Fruit fly (Drosophila melanogaster) whole organism, embryonic: ENCODE results near the gene Btnd.

Source experiments
- CG10366 ChIP-seq: fragments of 200-800 bp; sonication (Bioruptor generic); IDR thresholded peaks from 2 replicates; pipeline ENCODE4 v1.3.6; 2022; ENCODE audit warnings: missing biosample characterization, missing genetic modification characterization
- CG10654 ChIP-seq: fragments of 200-800 bp; sonication (Bioruptor generic); optimal IDR thresholded peaks from 2 replicates; lab custom pipeline; 2016; ENCODE audit warnings: missing biosample characterization, missing genetic modification characterization
- CG12071 ChIP-seq: fragments of 200-800 bp; sonication (Bioruptor generic); optimal IDR thresholded peaks from 3 replicates; lab custom pipeline; 2018; ENCODE audit warnings: missing biosample characterization, mild to moderate bottlenecking, missing genetic modification characterization
- CG12236 ChIP-seq: fragments of 200-800 bp; sonication (Bioruptor generic); optimal IDR thresholded peaks from 2 replicates; lab custom pipeline; 2016; ENCODE audit warnings: missing biosample characterization, missing genetic modification characterization
- CG15514 ChIP-seq: fragments of 200-800 bp; sonication (Bioruptor generic); optimal IDR thresholded peaks from 3 replicates; lab custom pipeline; 2017; ENCODE audit warnings: missing biosample characterization, missing genetic modification characterization, mild to moderate bottlenecking, moderate library complexity, missing genetic modification reagents
- CG17328 ChIP-seq: fragments of 200-800 bp; sonication (Bioruptor generic); IDR thresholded peaks from 2 replicates; pipeline ENCODE4 v1.3.6; 2022; ENCODE audit warnings: missing biosample characterization, missing genetic modification characterization
- CG17359 ChIP-seq: fragments of 200-800 bp; sonication (Bioruptor generic); optimal IDR thresholded peaks from 3 replicates; lab custom pipeline; 2018; ENCODE audit warnings: missing biosample characterization, mild to moderate bottlenecking, missing genetic modification characterization, moderate library complexity
- CG18011 ChIP-seq: fragments of 200-800 bp; sonication (Bioruptor generic); optimal IDR thresholded peaks from 2 replicates; lab custom pipeline; 2017; ENCODE audit warnings: missing biosample characterization, missing genetic modification characterization, mild to moderate bottlenecking, moderate library complexity, missing genotype
- CG18619 ChIP-seq: fragments of 200-800 bp; sonication (Bioruptor generic); optimal IDR thresholded peaks from 3 replicates; lab custom pipeline; 2017; ENCODE audit warnings: missing biosample characterization, mild to moderate bottlenecking, missing genetic modification characterization
- CG30020 ChIP-seq: fragments of 200-800 bp; optimal IDR thresholded peaks from 2 replicates; lab custom pipeline; 2019; ENCODE audit warnings: missing biosample characterization, mild to moderate bottlenecking, missing genetic modification characterization, moderate library complexity
- CG31441 ChIP-seq: fragments of 200-800 bp; sonication (Bioruptor generic); IDR thresholded peaks from 2 replicates; pipeline ENCODE4 v1.3.6; 2022; ENCODE audit warnings: missing biosample characterization, missing genetic modification characterization
- CG34224 ChIP-seq: fragments of 200-800 bp; sonication (Bioruptor generic); IDR thresholded peaks from 3 replicates; pipeline ENCODE4 v1.3.6; 2022; ENCODE audit warnings: missing biosample characterization, missing genetic modification characterization; ENCODE audit not compliant: partially characterized antibody
- CG3847 ChIP-seq: fragments of 200-800 bp; sonication (Bioruptor generic); IDR thresholded peaks from 2 replicates; pipeline ENCODE4 v1.3.6; 2022; ENCODE audit warnings: missing biosample characterization, missing genetic modification characterization
- CG5953 ChIP-seq: fragments of 200-800 bp; sonication (Bioruptor generic); IDR thresholded peaks from 2 replicates; pipeline ENCODE4 v1.3.6; 2022; ENCODE audit warnings: missing biosample characterization, missing genetic modification characterization
- CG6813 ChIP-seq: fragments of 200-800 bp; sonication (Bioruptor generic); optimal IDR thresholded peaks from 2 replicates; lab custom pipeline; 2017; ENCODE audit warnings: missing biosample characterization, missing genetic modification characterization, mild to moderate bottlenecking, moderate library complexity, missing genetic modification reagents
- CG7372 ChIP-seq: fragments of 200-800 bp; sonication (Bioruptor generic); IDR thresholded peaks from 2 replicates; pipeline ENCODE4 v1.3.6; 2022; ENCODE audit warnings: missing biosample characterization, missing genetic modification characterization
- CG7556 ChIP-seq: fragments of 200-800 bp; sonication (Bioruptor generic); optimal IDR thresholded peaks from 2 replicates; lab custom pipeline; 2017; ENCODE audit warnings: missing biosample characterization, mild to moderate bottlenecking, missing genetic modification characterization
- CG7839 ChIP-seq: fragments of 200-800 bp; sonication (Bioruptor generic); optimal IDR thresholded peaks from 3 replicates; lab custom pipeline; 2018; ENCODE audit warnings: missing biosample characterization, mild to moderate bottlenecking, missing genetic modification characterization, moderate library complexity
- CG8089 ChIP-seq: fragments of 200-800 bp; sonication (Bioruptor generic); optimal IDR thresholded peaks from 3 replicates; lab custom pipeline; 2016; ENCODE audit warnings: missing biosample characterization, missing genetic modification characterization
- CG9609 ChIP-seq: fragments of 200-800 bp; sonication (Bioruptor generic); optimal IDR thresholded peaks from 3 replicates; lab custom pipeline; 2016; ENCODE audit warnings: missing biosample characterization, missing genetic modification characterization
- CG9817 ChIP-seq: fragments of 200-800 bp; sonication (Bioruptor generic); optimal IDR thresholded peaks from 2 replicates; lab custom pipeline; 2018; ENCODE audit warnings: missing biosample characterization, mild to moderate bottlenecking, missing genetic modification characterization, moderate library complexity
- CkIIα-i1 ChIP-seq: fragments of 200-800 bp; sonication (Bioruptor generic); IDR thresholded peaks from 2 replicates; pipeline ENCODE4 v1.3.6; 2022; ENCODE audit warnings: missing biosample characterization, missing genetic modification characterization
- Dbx ChIP-seq: fragments of 200-800 bp; sonication (Bioruptor generic); IDR thresholded peaks from 3 replicates; pipeline ENCODE4 v1.3.6; 2022; ENCODE audit warnings: missing biosample characterization, missing genetic modification characterization
- E2f2 ChIP-seq: fragments of 200-800 bp; sonication (Bioruptor generic); IDR thresholded peaks from 2 replicates; pipeline ENCODE4 v1.3.6; 2022; ENCODE audit warnings: missing biosample characterization, missing genetic modification characterization
- GATAe ChIP-seq: fragments of 200-800 bp; sonication (Bioruptor generic); conservative IDR thresholded peaks from 2 replicates; pipeline ENCODE4 v1.3.6; 2022; ENCODE audit warnings: missing biosample characterization, missing genetic modification characterization
- Gug ChIP-seq: fragments of 200-800 bp; sonication (Bioruptor generic); IDR thresholded peaks from 4 replicates; pipeline ENCODE4 v1.3.6; 2022; ENCODE audit warnings: missing biosample characterization, missing genetic modification characterization
- Hmr ChIP-seq: fragments of 200-800 bp; sonication (Bioruptor generic); optimal IDR thresholded peaks from 3 replicates; lab custom pipeline; 2017; ENCODE audit warnings: mild to moderate bottlenecking, missing biosample characterization, missing genetic modification reagents, missing genetic modification characterization
- Med ChIP-seq: fragments of 200-800 bp; sonication (Bioruptor generic); peaks from one replicate; lab custom pipeline; 2016; ENCODE audit warnings: missing biosample characterization, missing genetic modification characterization, mild to moderate bottlenecking, inconsistent platforms, moderate library complexity
- Mrtf ChIP-seq: fragments of 200-800 bp; sonication (Bioruptor generic); IDR thresholded peaks from 3 replicates; pipeline ENCODE4 v1.3.6; 2022; ENCODE audit warnings: missing biosample characterization, missing genetic modification characterization
- NK7.1 ChIP-seq: fragments of 200-800 bp; sonication (Bioruptor generic); optimal IDR thresholded peaks from 3 replicates; lab custom pipeline; 2016; ENCODE audit warnings: missing biosample characterization, missing genetic modification characterization
- Rfx ChIP-seq: fragments of 200-800 bp; sonication (Bioruptor generic); IDR thresholded peaks from 2 replicates; pipeline ENCODE4 v1.3.6; 2022; ENCODE audit warnings: missing biosample characterization, missing genetic modification characterization
- Rx ChIP-seq: fragments of 200-800 bp; sonication (Bioruptor generic); IDR thresholded peaks from 2 replicates; pipeline ENCODE4 v1.3.6; 2022; ENCODE audit warnings: missing biosample characterization, missing genetic modification characterization
- Six4 ChIP-seq: fragments of 200-800 bp; sonication (Bioruptor generic); optimal IDR thresholded peaks from 2 replicates; lab custom pipeline; 2016; ENCODE audit warnings: missing biosample characterization, missing genetic modification characterization
- Sry-δ ChIP-seq: fragments of 200-800 bp; sonication (Bioruptor generic); optimal IDR thresholded peaks from 2 replicates; lab custom pipeline; 2016; ENCODE audit warnings: missing biosample characterization, missing genetic modification characterization
- az2 ChIP-seq: fragments of 200-800 bp; sonication (Bioruptor generic); optimal IDR thresholded peaks from 3 replicates; lab custom pipeline; 2016; ENCODE audit warnings: missing biosample characterization, missing genetic modification characterization
- bsh ChIP-seq, 2 experiments: fragments of 200-800 bp; sonication (Bioruptor generic); optimal IDR thresholded peaks; 2 replicates each; lab custom pipeline; 2017 to 2018; ENCODE audit warnings: mild to moderate bottlenecking in 2 of 2, missing biosample characterization in 2 of 2, missing genetic modification characterization in 2 of 2, moderate library complexity in 1 of 2
- danr ChIP-seq: fragments of 200-800 bp; sonication (Bioruptor generic); IDR thresholded peaks from 2 replicates; pipeline ENCODE4 v1.3.6; 2022; ENCODE audit warnings: missing biosample characterization, missing genetic modification characterization
- disco-r ChIP-seq: fragments of 200-800 bp; sonication (Bioruptor generic); optimal IDR thresholded peaks from 2 replicates; lab custom pipeline; 2016; ENCODE audit warnings: missing biosample characterization, missing genetic modification characterization
- gce ChIP-seq: fragments of 200-800 bp; sonication (Bioruptor generic); IDR thresholded peaks from 3 replicates; pipeline ENCODE4 v1.3.6; 2022; ENCODE audit warnings: missing biosample characterization, missing genetic modification characterization
- gem ChIP-seq: fragments of 200-800 bp; sonication (Bioruptor generic); optimal IDR thresholded peaks from 2 replicates; lab custom pipeline; 2019; ENCODE audit warnings: missing biosample characterization, mild to moderate bottlenecking, missing genetic modification characterization, moderate library complexity
- hkb ChIP-seq, 2 experiments: fragments of 200-800 bp in 1 of 2; fragments of >200 bp in 1 of 2; sonication (Bioruptor generic) in 1 of 2; IDR thresholded peaks in 1 of 2; optimal IDR thresholded peaks in 1 of 2; 2 replicates each; pipeline versions ENCODE4 v1.3.6 to Lab custom; 2017 to 2022; ENCODE audit warnings: missing biosample characterization in 1 of 2, missing genetic modification characterization in 1 of 2
- jumu ChIP-seq: fragments of 200-800 bp; sonication (Bioruptor generic); optimal IDR thresholded peaks from 3 replicates; lab custom pipeline; 2016; ENCODE audit warnings: missing biosample characterization, missing genetic modification characterization
- klu ChIP-seq: fragments of 200-800 bp; sonication (Bioruptor generic); IDR thresholded peaks from 2 replicates; pipeline ENCODE4 v1.3.6; 2022; ENCODE audit warnings: missing biosample characterization, missing genetic modification characterization
- lilli ChIP-seq: fragments of 200-800 bp; sonication (Bioruptor generic); optimal IDR thresholded peaks from 3 replicates; lab custom pipeline; 2016; ENCODE audit warnings: missing biosample characterization, missing genetic modification characterization
- pros ChIP-seq: fragments of 200-800 bp; sonication (Bioruptor generic); optimal IDR thresholded peaks from 3 replicates; lab custom pipeline; 2019; ENCODE audit warnings: missing biosample characterization, mild to moderate bottlenecking, missing genetic modification characterization, moderate library complexity
- sens ChIP-seq: fragments of 200-800 bp; sonication (Bioruptor generic); peaks from one replicate; lab custom pipeline; 2016; ENCODE audit warnings: missing biosample characterization, missing genetic modification characterization
- sob ChIP-seq: fragments of 200-800 bp; sonication (Bioruptor generic); IDR thresholded peaks from 2 replicates; pipeline ENCODE4 v1.3.6; 2022; ENCODE audit warnings: missing biosample characterization, missing genetic modification characterization
- tin ChIP-seq: fragments of 200-800 bp; sonication (Bioruptor generic); optimal IDR thresholded peaks from 3 replicates; lab custom pipeline; 2016; ENCODE audit warnings: missing biosample characterization, missing genetic modification characterization
- tll ChIP-seq, 2 experiments: fragments of 200-800 bp in 1 of 2; fragments of >200 bp in 1 of 2; sonication (Bioruptor generic) in 1 of 2; optimal IDR thresholded peaks; 2 replicates each; lab custom pipeline; 2017 to 2019; ENCODE audit warnings: missing biosample characterization in 2 of 2, missing genetic modification characterization in 2 of 2, mild to moderate bottlenecking in 1 of 2, moderate library complexity in 1 of 2
- vfl ChIP-seq: fragments of 200-800 bp; sonication (Bioruptor generic); optimal IDR thresholded peaks from 2 replicates; lab custom pipeline; 2016; ENCODE audit warnings: missing biosample characterization, missing genetic modification characterization

Btnd gene

DNA sequence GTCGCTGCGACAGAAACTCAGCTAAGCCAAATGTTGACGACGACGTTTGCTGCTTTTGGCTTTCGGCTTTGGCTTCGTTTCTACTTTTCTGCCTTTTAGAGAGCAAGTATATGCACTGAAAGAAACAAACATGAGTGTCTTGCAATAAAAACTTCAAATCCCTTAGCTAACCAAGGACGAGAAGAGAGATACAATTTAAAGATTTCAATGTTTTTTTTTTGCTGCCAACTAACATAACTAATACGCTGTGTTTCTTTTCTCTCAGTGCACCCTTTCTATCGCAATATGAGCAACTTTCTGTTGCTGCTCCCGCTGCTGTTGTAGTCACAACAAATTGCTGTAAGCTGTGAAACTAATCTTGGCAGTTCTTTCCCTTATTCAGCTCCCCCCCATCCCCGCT, 39.7 kb downstream of the Btnd start (continued):
- TF ChIP-seq disco-r (GFP tag; lab: Kevin White, UChicago) (no peak), NK7.1 (no peak), klu (no peak), Mrtf (GFP tag; lab: Robert Waterston, UW) (0 out of 3 replicates have a peak, but pooled peaks have one; percentile 39), CG34224 (GFP tag; lab: Robert Waterston, UW) (no peak), CG7556 (GFP tag; lab: Kevin White, UChicago) (peak; percentile 26), CG7372 (GFP tag; lab: Robert Waterston, UW) (0 out of 2 replicates have a peak, but pooled peaks have one; percentile 7), CG31441 (0 out of 2 replicates have a peak, but pooled peaks have one; percentile 30), Sry-δ (GFP tag; lab: Kevin White, UChicago) (no peak), sens (GFP tag; lab: Kevin White, UChicago) (peak; percentile 83), CG10654 (GFP tag; lab: Kevin White, UChicago) (no peak), CG12236 (no peak), CG7839 (tag; lab: Kevin White, UChicago) (peak; percentile 61), CG12071 (peak; percentile 28), Rfx (GFP tag; lab: Robert Waterston, UW) (peak; percentile 68), sob (peak; percentile 41; the same call in 1 of the 2 replicates), CG18619 (GFP tag; lab: Kevin White, UChicago) (no peak), Med (GFP tag; lab: Kevin White, UChicago) (peak; percentile 88), Hmr (GFP tag; lab: Kevin White, UChicago) (peak; percentile 19), gce (GFP tag; lab: Robert Waterston, UW) (no peak), CG6813 (peak; percentile 1), Dbx (GFP tag; lab: Robert Waterston, UW) (0 out of 3 replicates have a peak, but pooled peaks have one; percentile 45), CG15514 (GFP tag; lab: Kevin White, UChicago) (no peak), gem (tag; lab: Kevin White, UChicago) (peak; percentile 49), az2 (GFP tag; lab: Kevin White, UChicago) (peak; percentile 15), vfl (GFP tag; lab: Kevin White, UChicago) (no peak), CG9817 (tag; lab: Kevin White, UChicago) (peak; percentile 13), GATAe (no peak), CG30020 (no peak), CkIIα-i1 (GFP tag; lab: Robert Waterston, UW) (no peak), bsh (GFP tag; optimal IDR thresholded peaks at IDR 0.05; lab: Kevin White, UChicago) (peak in 1 of 2 experiments; percentile 36), lilli (GFP tag; lab: Kevin White, UChicago) (peak; percentile 41), Rx (GFP tag; lab: Robert Waterston, UW) (peak; percentile 66), hkb (optimal IDR thresholded peaks at IDR 0.05; lab: Kevin White, UChicago) (no peak), hkb (GFP tag; IDR thresholded peaks at IDR 0.05; lab: Robert Waterston, UW) (peak; percentile 45; the same call in 1 of the 2 replicates), E2f2 (GFP tag; lab: Robert Waterston, UW) (0 out of 2 replicates have a peak, but pooled peaks have one; percentile 10), Gug (GFP tag; lab: Robert Waterston, UW) (peak; percentile 39; the same call in 2 of the 4 replicates), CG3847 (GFP tag; lab: Robert Waterston, UW) (peak; percentile 37; the same call in 1 of the 2 replicates), CG8089 (GFP tag; lab: Kevin White, UChicago) (no peak), CG5953 (0 out of 2 replicates have a peak, but pooled peaks have one; percentile 25), tin (GFP tag; lab: Kevin White, UChicago) (peak; percentile 45), jumu (no peak), pros (no peak), Six4 (GFP tag; lab: Kevin White, UChicago) (no peak), CG10366 (peak; percentile 28; the same call in 1 of the 2 replicates), tll (GFP tag; optimal IDR thresholded peaks at IDR 0.05; lab: Kevin White, UChicago) (no peak), danr (GFP tag; lab: Robert Waterston, UW) (0 out of 2 replicates have a peak, but pooled peaks have one; percentile 30), CG17328 (GFP tag; lab: Robert Waterston, UW) (peak; percentile 49), CG18011 (peak; percentile 14), CG9609 (GFP tag; lab: Kevin White, UChicago) (peak; percentile 13), CG17359 (tag; lab: Kevin White, UChicago) (peak; percentile 52)
